Worm (Caenorhabditis elegans) whole organism, young adult: ENCODE results near the gene nas-28.

Experiments
- B0261.1 ChIP-seq: sonication (generic microtip); optimal IDR thresholded peaks from 2 replicates; lab custom pipeline; 2016; ENCODE audit warnings: mild to moderate bottlenecking, missing genetic modification characterization, moderate library complexity, missing compliant biosample characterization
- D2030.7 ChIP-seq: fragments of 200-800 bp; sonication (Bioruptor generic); IDR thresholded peaks from 2 replicates; pipeline ENCODE4 v1.3.6; 2022; ENCODE audit warnings: missing genetic modification reagents, missing genetic modification characterization, missing compliant biosample characterization
- F22D6.2 ChIP-seq: sonication (generic microtip); optimal IDR thresholded peaks from 2 replicates; lab custom pipeline; 2016; ENCODE audit warnings: mild to moderate bottlenecking, missing genetic modification characterization, missing compliant biosample characterization
- K12H6.12 ChIP-seq: fragments of 200-800 bp; sonication (Bioruptor generic); optimal IDR thresholded peaks from 2 replicates; lab custom pipeline; 2018; ENCODE audit warnings: mild to moderate bottlenecking, missing genetic modification characterization, missing compliant biosample characterization
- T26A5.8 ChIP-seq: sonication (generic microtip); optimal IDR thresholded peaks from 2 replicates; lab custom pipeline; 2016; ENCODE audit warnings: missing genetic modification characterization, missing compliant biosample characterization
- Y53F4B.3 ChIP-seq: fragments of 200-800 bp; sonication (Bioruptor generic); IDR thresholded peaks from 2 replicates; pipeline ENCODE4 v1.3.6; 2022; ENCODE audit warnings: missing genetic modification reagents, missing genetic modification characterization, missing compliant biosample characterization
- Y53G8AR.9 ChIP-seq: fragments of 200-800 bp; sonication (Bioruptor generic); conservative IDR thresholded peaks from 2 replicates; pipeline ENCODE4 v1.3.6; 2022; ENCODE audit warnings: missing genetic modification reagents, missing genetic modification characterization, missing compliant biosample characterization
- Y95B8A.8 ChIP-seq: fragments of 200-800 bp; sonication (Bioruptor generic); IDR thresholded peaks from 2 replicates; pipeline ENCODE4 v1.3.6; 2022; ENCODE audit warnings: missing genetic modification reagents, missing genetic modification characterization, missing compliant biosample characterization
- akir-1 ChIP-seq: fragments of 200-800 bp; sonication (Bioruptor generic); optimal IDR thresholded peaks from 2 replicates; lab custom pipeline; 2018; ENCODE audit warnings: mild to moderate bottlenecking, missing genetic modification characterization, moderate library complexity, missing compliant biosample characterization
- attf-3 ChIP-seq: fragments of 200-800 bp; sonication (Bioruptor generic); conservative IDR thresholded peaks from 2 replicates; pipeline ENCODE4 v1.3.6; 2022; ENCODE audit warnings: missing genetic modification reagents, missing genetic modification characterization, missing compliant biosample characterization
- ccch-3 ChIP-seq: fragments of 200-800 bp; sonication (Bioruptor generic); optimal IDR thresholded peaks from 2 replicates; lab custom pipeline; 2018; ENCODE audit warnings: mild to moderate bottlenecking, missing genetic modification characterization, missing compliant biosample characterization
- cebp-1 ChIP-seq, 2 experiments: fragments of 200-800 bp in 1 of 2; sonication (Bioruptor generic) in 1 of 2; sonication (generic microtip) in 1 of 2; IDR thresholded peaks in 1 of 2; optimal IDR thresholded peaks in 1 of 2; 2 replicates each; pipeline versions ENCODE4 v1.3.6 to Lab custom; 2017 to 2022; ENCODE audit warnings: missing compliant biosample characterization in 2 of 2, missing genetic modification characterization in 2 of 2, mild to moderate bottlenecking in 1 of 2, missing genetic modification reagents in 1 of 2, moderate library complexity in 1 of 2
- ceh-100 ChIP-seq: fragments of 200-800 bp; sonication (Bioruptor generic); IDR thresholded peaks from 2 replicates; pipeline ENCODE4 v1.3.6; 2022; ENCODE audit warnings: missing genetic modification reagents, missing genetic modification characterization, missing compliant biosample characterization
- ceh-27 ChIP-seq: fragments of 200-800 bp; sonication (Bioruptor generic); optimal IDR thresholded peaks from 2 replicates; lab custom pipeline; 2018; ENCODE audit warnings: mild to moderate bottlenecking, missing genetic modification characterization, moderate library complexity, missing compliant biosample characterization
- ceh-91 ChIP-seq: fragments of 200-800 bp; sonication (Bioruptor generic); IDR thresholded peaks from 2 replicates; pipeline ENCODE4 v1.3.6; 2022; ENCODE audit warnings: missing genetic modification reagents, missing genetic modification characterization, missing compliant biosample characterization
- chd-7 ChIP-seq: sonication (generic microtip); optimal IDR thresholded peaks from 2 replicates; lab custom pipeline; 2016; ENCODE audit warnings: mild to moderate bottlenecking, missing genetic modification characterization, moderate library complexity, missing compliant biosample characterization
- dpl-1 ChIP-seq: fragments of 150-350 bp; optimal IDR thresholded peaks from 2 replicates; lab custom pipeline; 2014; ENCODE audit warnings: missing biosample characterization, missing genetic modification reagents, missing genetic modification characterization
- efl-1 ChIP-seq: fragments of 150-350 bp; optimal IDR thresholded peaks from 2 replicates; lab custom pipeline; 2014; ENCODE audit warnings: missing biosample characterization, missing genetic modification reagents, missing genetic modification characterization
- egl-18 ChIP-seq: fragments of 200-800 bp; sonication (Bioruptor generic); IDR thresholded peaks from 2 replicates; pipeline ENCODE4 v1.3.6; 2022; ENCODE audit warnings: missing genetic modification reagents, missing genetic modification characterization, missing compliant biosample characterization
- gei-17 ChIP-seq: fragments of 200-800 bp; sonication (Bioruptor generic); optimal IDR thresholded peaks from 2 replicates; lab custom pipeline; 2018; ENCODE audit warnings: mild to moderate bottlenecking, missing genetic modification characterization, missing compliant biosample characterization
- hmg-1.2 ChIP-seq: fragments of 200-800 bp; sonication (Bioruptor generic); IDR thresholded peaks from 2 replicates; pipeline ENCODE4 v1.3.6; 2022; ENCODE audit warnings: missing genetic modification reagents, missing genetic modification characterization, missing compliant biosample characterization
- lin-40 ChIP-seq: sonication (generic microtip); optimal IDR thresholded peaks from 2 replicates; lab custom pipeline; 2016; ENCODE audit warnings: missing genetic modification characterization, mild to moderate bottlenecking, missing compliant biosample characterization, missing genotype, missing genetic modification reagents
- lin-54 ChIP-seq: fragments of 200-800 bp; sonication (Bioruptor generic); optimal IDR thresholded peaks from 2 replicates; lab custom pipeline; 2018; ENCODE audit warnings: mild to moderate bottlenecking, missing genetic modification characterization, missing compliant biosample characterization
- lsl-1 ChIP-seq: fragments of 200-800 bp; sonication (Bioruptor generic); optimal IDR thresholded peaks from 2 replicates; lab custom pipeline; 2018; ENCODE audit warnings: mild to moderate bottlenecking, missing genetic modification characterization, moderate library complexity, missing compliant biosample characterization
- mcd-1 ChIP-seq: fragments of 200-800 bp; sonication (Bioruptor generic); IDR thresholded peaks from 2 replicates; pipeline ENCODE4 v1.3.6; 2022; ENCODE audit warnings: missing genetic modification reagents, missing genetic modification characterization, missing compliant biosample characterization
- mes-4 ChIP-seq: sonication (generic microtip); optimal IDR thresholded peaks from 2 replicates; lab custom pipeline; 2016; ENCODE audit warnings: missing genotype, missing genetic modification characterization, missing compliant biosample characterization
- nfya-2 ChIP-seq: fragments of 200-800 bp; sonication (Bioruptor generic); IDR thresholded peaks from 2 replicates; pipeline ENCODE4 v1.3.6; 2022; ENCODE audit warnings: missing genetic modification reagents, missing genetic modification characterization, missing compliant biosample characterization
- nfyb-1 ChIP-seq: fragments of 200-800 bp; sonication (Bioruptor generic); IDR thresholded peaks from 2 replicates; pipeline ENCODE4 v1.3.6; 2022; ENCODE audit warnings: missing genetic modification reagents, missing genetic modification characterization, missing compliant biosample characterization
- nhr-179 ChIP-seq: sonication (generic microtip); optimal IDR thresholded peaks from 2 replicates; lab custom pipeline; 2016; ENCODE audit warnings: mild to moderate bottlenecking, missing genetic modification characterization, missing compliant biosample characterization
- nhr-27 ChIP-seq: fragments of 200-800 bp; sonication (Bioruptor generic); optimal IDR thresholded peaks from 2 replicates; lab custom pipeline; 2018; ENCODE audit warnings: mild to moderate bottlenecking, missing genetic modification characterization, moderate library complexity, missing compliant biosample characterization
- nhr-80 ChIP-seq: sonication (generic microtip); optimal IDR thresholded peaks from 2 replicates; lab custom pipeline; 2016; ENCODE audit warnings: missing genetic modification characterization, missing compliant biosample characterization
- pbrm-1 ChIP-seq: fragments of 200-800 bp; sonication (Bioruptor generic); IDR thresholded peaks from 2 replicates; pipeline ENCODE4 v1.3.6; 2022; ENCODE audit warnings: missing genetic modification reagents, missing genetic modification characterization, missing compliant biosample characterization
- pha-4 ChIP-seq: fragments of 150-350 bp; sonication (generic microtip); optimal IDR thresholded peaks from 2 replicates; lab custom pipeline; 2014; ENCODE audit warnings: missing biosample characterization, missing genetic modification reagents, missing genetic modification characterization
- rpc-1 ChIP-seq, 2 experiments: fragments of 150-350 bp in 1 of 2; sonication (generic microtip) in 1 of 2; optimal IDR thresholded peaks; 2 replicates each; lab custom pipeline; 2014 to 2018; ENCODE audit warnings: missing biosample characterization in 1 of 2, missing genetic modification characterization in 1 of 2, missing genetic modification reagents in 1 of 2, missing genotype in 1 of 2
- snpc-3.4 ChIP-seq: sonication (generic microtip); optimal IDR thresholded peaks from 2 replicates; lab custom pipeline; 2017; ENCODE audit warnings: missing genetic modification characterization, mild to moderate bottlenecking, missing compliant biosample characterization, antibody characterized with exemption, moderate library complexity, missing genotype, missing genetic modification reagents
- snpc-4 ChIP-seq, 5 experiments: fragments of 150-350 bp in 1 of 5; sonication (generic microtip) in 4 of 5; optimal IDR thresholded peaks; 2 replicates each; lab custom pipeline; 2014 to 2018; ENCODE audit warnings: missing genetic modification characterization in 5 of 5, missing biosample characterization in 3 of 5, antibody characterized with exemption in 2 of 5, mild to moderate bottlenecking in 2 of 5, missing compliant biosample characterization in 2 of 5, missing genotype in 2 of 5, moderate library complexity in 2 of 5, missing genetic modification reagents in 1 of 5
- tlf-1 ChIP-seq: fragments of 200-800 bp; sonication (Bioruptor generic); optimal IDR thresholded peaks from 2 replicates; lab custom pipeline; 2018; ENCODE audit warnings: mild to moderate bottlenecking, missing genetic modification characterization, missing compliant biosample characterization
- ztf-26 ChIP-seq: sonication (generic microtip); optimal IDR thresholded peaks from 2 replicates; lab custom pipeline; 2017; ENCODE audit warnings: missing genetic modification characterization, missing compliant biosample characterization
- ztf-6 ChIP-seq: fragments of 200-800 bp; sonication (Bioruptor generic); IDR thresholded peaks from 2 replicates; pipeline ENCODE4 v1.3.6; 2022; ENCODE audit warnings: missing genetic modification reagents, missing genetic modification characterization, missing compliant biosample characterization

The nas-28 gene

ce11 chrIII:6206161-6206853 is 23.3 kb upstream of the nas-28 start, which contains the start of the genes sna-3 and rps-3 (continued):
- TF ChIP-seq mcd-1 (GFP tag; lab: Robert Waterston, UW) (peak; percentile 72), nfyb-1 (0 out of 2 replicates have a peak, but pooled peaks have one; percentile 53), ceh-27 (GFP tag; lab: Kevin White, UChicago) (peak; percentile 50), dpl-1 (GFP tag; lab: Kevin White, UChicago) (peak; percentile 29), nhr-80 (tag; lab: Kevin White, UChicago) (peak; percentile 54), mes-4 (no peak), Y95B8A.8 (GFP tag; lab: Robert Waterston, UW) (0 out of 2 replicates have a peak, but pooled peaks have one; percentile 42), akir-1 (no peak), cebp-1 (GFP tag; IDR thresholded peaks at IDR 0.05; lab: Robert Waterston, UW) (0 out of 2 replicates have a peak, but pooled peaks have one; percentile 13), cebp-1 (tag; optimal IDR thresholded peaks at IDR 0.05; lab: Kevin White, UChicago) (peak; percentile 62), ccch-3 (GFP tag; lab: Kevin White, UChicago) (no peak), nhr-179 (tag; lab: Kevin White, UChicago) (no peak), ceh-91 (GFP tag; lab: Robert Waterston, UW) (peak; percentile 38; the same call in 1 of the 2 replicates), attf-3 (GFP tag; lab: Robert Waterston, UW) (peak; percentile 61), ztf-6 (GFP tag; lab: Robert Waterston, UW) (no peak), lin-40 (tag; lab: Kevin White, UChicago) (peak; percentile 27), K12H6.12 (tag; lab: Kevin White, UChicago) (no peak), F22D6.2 (tag; lab: Kevin White, UChicago) (no peak), snpc-3.4 (tag; lab: Kevin White, UChicago) (peak; percentile 64), pha-4 (no peak), D2030.7 (GFP tag; lab: Robert Waterston, UW) (peak; percentile 72), rpc-1 (optimal IDR thresholded peaks at IDR 0.05; lab: Kevin White, UChicago) (no peak), rpc-1 (tag; optimal IDR thresholded peaks at IDR 0.05; lab: Kevin White, UChicago) (no peak), efl-1 (GFP tag; lab: Kevin White, UChicago) (peak; percentile 48), gei-17 (GFP tag; lab: Kevin White, UChicago) (no peak), ceh-100 (GFP tag; lab: Robert Waterston, UW) (no peak), snpc-4 (GFP tag; optimal IDR thresholded peaks at IDR 0.05; lab: Kevin White, UChicago) (peak; percentile 10), snpc-4 (tag; optimal IDR thresholded peaks at IDR 0.05; lab: Kevin White, UChicago) (peak; percentile 26 to 69 (median 42)), Y53F4B.3 (no peak), egl-18 (GFP tag; lab: Robert Waterston, UW) (no peak), chd-7 (tag; lab: Kevin White, UChicago) (no peak), lin-54 (peak; percentile 67), Y53G8AR.9 (no peak), nhr-27 (tag; lab: Kevin White, UChicago) (no peak), lsl-1 (GFP tag; lab: Kevin White, UChicago) (peak; percentile 58), T26A5.8 (tag; lab: Kevin White, UChicago) (no peak), nfya-2 (no peak), pbrm-1 (GFP tag; lab: Robert Waterston, UW) (peak; percentile 64; the same call in 1 of the 2 replicates), ztf-26 (tag; lab: Kevin White, UChicago) (no peak), tlf-1 (peak; percentile 31), B0261.1 (tag; lab: Kevin White, UChicago) (no peak), hmg-1.2 (GFP tag; lab: Robert Waterston, UW) (peak; percentile 86)
